Fruit fly (Drosophila melanogaster): ENCODE results near the gene CIAPIN1.

Gene CIAPIN1

dm6 chr2L:15013523-15013922 is 25.1 kb downstream of the CIAPIN1 start (continued):
- no peak for TF ChIP-seq Gsc (GFP tag; IDR thresholded peaks at IDR 0.05)
- TF ChIP-seq repo (GFP tag; optimal IDR thresholded peaks at IDR 0.05) = no peak
- peak; percentile 78 for TF ChIP-seq zen (tag; optimal IDR thresholded peaks at IDR 0.05)
- 0 out of 2 replicates have a peak, but pooled peaks have one; percentile 28 for TF ChIP-seq CG10321 (GFP tag; IDR thresholded peaks at IDR 0.05)
- no peak for TF ChIP-seq prd (optimal IDR thresholded peaks at IDR 0.05)
- TF ChIP-seq prd (GFP tag; IDR thresholded peaks at IDR 0.05) = 0 out of 3 replicates have a peak, but pooled peaks have one; percentile 23
- TF ChIP-seq bowl (GFP tag; IDR thresholded peaks at IDR 0.05) = no peak
- no peak for TF ChIP-seq CG17612 (GFP tag; IDR thresholded peaks at IDR 0.05)
- TF ChIP-seq cg (GFP tag; optimal IDR thresholded peaks at IDR 0.05) = peak; percentile 47
- no peak for TF ChIP-seq ab (GFP tag; optimal IDR thresholded peaks at IDR 0.05)
- TF ChIP-seq ci (GFP tag; IDR thresholded peaks at IDR 0.05) = 0 out of 3 replicates have a peak, but pooled peaks have one; percentile 23
- no peak for TF ChIP-seq CG7963 (GFP tag; IDR thresholded peaks at IDR 0.05; ENCODE audit: partially characterized antibody)
- TF ChIP-seq cato (GFP tag; optimal IDR thresholded peaks at IDR 0.05; ENCODE audit: borderline replicate concordance) = no peak
- no peak for TF ChIP-seq CG4404 (GFP tag; IDR thresholded peaks at IDR 0.05)
- no peak for TF ChIP-seq CG1603 (tag; optimal IDR thresholded peaks at IDR 0.05)
- TF ChIP-seq Trl (optimal IDR thresholded peaks at IDR 0.05) = peak; percentile 44 to 67
- no peak for TF ChIP-seq Trl (GFP tag; optimal IDR thresholded peaks at IDR 0.05)
- peak; percentile 80 for TF ChIP-seq cad (GFP tag; optimal IDR thresholded peaks at IDR 0.05)
- TF ChIP-seq Side (GFP tag; optimal IDR thresholded peaks at IDR 0.05) = no peak
- 0 out of 2 replicates have a peak, but pooled peaks have one; percentile 10 for TF ChIP-seq CG17328 (GFP tag; IDR thresholded peaks at IDR 0.05)
- TF ChIP-seq yki (optimal IDR thresholded peaks at IDR 0.05) = no peak
- TF ChIP-seq eve (GFP tag; optimal IDR thresholded peaks at IDR 0.05) = no peak
- TF ChIP-seq sd (tag; optimal IDR thresholded peaks at IDR 0.05) = peak; percentile 4
- no peak for TF ChIP-seq CG15073 (GFP tag; optimal IDR thresholded peaks at IDR 0.05)
- TF ChIP-seq lbe (GFP tag; optimal IDR thresholded peaks at IDR 0.05) = no peak
- TF ChIP-seq CG7372 (GFP tag; IDR thresholded peaks at IDR 0.05) = 0 out of 2 replicates have a peak, but pooled peaks have one; percentile 14

dm6 chr2L:15011779-15012178 is 26.9 kb downstream of the CIAPIN1 start:
- no peak for TF ChIP-seq repo (GFP tag; optimal IDR thresholded peaks at IDR 0.05)
- no peak for TF ChIP-seq Scr (GFP tag; IDR thresholded peaks at IDR 0.05; ENCODE audit: partially characterized antibody)
- TF ChIP-seq CG8944 (GFP tag; optimal IDR thresholded peaks at IDR 0.05) = no peak
- no peak for TF ChIP-seq CG10959 (GFP tag; IDR thresholded peaks at IDR 0.05)
- 0 out of 3 replicates have a peak, but pooled peaks have one; percentile 25 for TF ChIP-seq ci (GFP tag; IDR thresholded peaks at IDR 0.05)
- no peak for TF ChIP-seq CG2875 (GFP tag; optimal IDR thresholded peaks at IDR 0.05)
- no peak for TF ChIP-seq ab (GFP tag; optimal IDR thresholded peaks at IDR 0.05)
- TF ChIP-seq Side (GFP tag; optimal IDR thresholded peaks at IDR 0.05) = no peak
- TF ChIP-seq Fer1 (GFP tag; optimal IDR thresholded peaks at IDR 0.05) = peak; percentile 4
- peak; percentile 14 for TF ChIP-seq ewg (GFP tag; optimal IDR thresholded peaks at IDR 0.05)
- TF ChIP-seq fd3F (GFP tag; optimal IDR thresholded peaks at IDR 0.05) = no peak
- TF ChIP-seq Bteb2 (GFP tag; optimal IDR thresholded peaks at IDR 0.05) = no peak
- peak; percentile 67 for TF ChIP-seq abd-A (tag; optimal IDR thresholded peaks at IDR 0.05)
- no peak for TF ChIP-seq CG14710 (tag; optimal IDR thresholded peaks at IDR 0.05)
- no peak for TF ChIP-seq NfI (GFP tag; optimal IDR thresholded peaks at IDR 0.05)
- no peak for TF ChIP-seq Six4 (GFP tag; optimal IDR thresholded peaks at IDR 0.05)
- TF ChIP-seq CG9817 (tag; optimal IDR thresholded peaks at IDR 0.05) = no peak
- no peak for TF ChIP-seq CG13624 (GFP tag; optimal IDR thresholded peaks at IDR 0.05)
- TF ChIP-seq CG6791 (GFP tag; IDR thresholded peaks at IDR 0.05; ENCODE audit: partially characterized antibody) = no peak
- TF ChIP-seq Deaf1 (tag; optimal IDR thresholded peaks at IDR 0.05) = peak; percentile 58
- TF ChIP-seq Dad (GFP tag; optimal IDR thresholded peaks at IDR 0.05) = no peak
- TF ChIP-seq Rx (GFP tag; IDR thresholded peaks at IDR 0.05) = no peak
- no peak for TF ChIP-seq bbx (GFP tag; IDR thresholded peaks at IDR 0.05; ENCODE audit: partially characterized antibody)
- TF ChIP-seq kah (GFP tag; optimal IDR thresholded peaks at IDR 0.05) = no peak
- no peak for TF ChIP-seq wdn (GFP tag; IDR thresholded peaks at IDR 0.05)
- no peak for TF ChIP-seq CG7357 (GFP tag; IDR thresholded peaks at IDR 0.05)
- no peak for TF ChIP-seq Dip3 (GFP tag; optimal IDR thresholded peaks at IDR 0.05)
- peak; percentile 34 for TF ChIP-seq Med (GFP tag)
- TF ChIP-seq CG14667 (GFP tag; IDR thresholded peaks at IDR 0.05) = no peak
- no peak for TF ChIP-seq Xrp1 (GFP tag; IDR thresholded peaks at IDR 0.05)
